Worm (Caenorhabditis elegans) whole organism, mixed stage, embryonic: ENCODE data around the gene fbxc-34.

Source experiments
- bed-3 ChIP-seq: fragments of 200-800 bp; sonication (Bioruptor generic); optimal IDR thresholded peaks from 3 replicates; lab custom pipeline; 2018; ENCODE audit warnings: mild to moderate bottlenecking, missing genetic modification characterization, moderate library complexity, missing compliant biosample characterization
- blmp-1 ChIP-seq: fragments of 150-350 bp; optimal IDR thresholded peaks from 2 replicates; lab custom pipeline; 2014; ENCODE audit warnings: missing biosample characterization, missing genetic modification characterization
- ceh-39 ChIP-seq: fragments of 150-350 bp; optimal IDR thresholded peaks from 2 replicates; lab custom pipeline; 2014; ENCODE audit warnings: missing biosample characterization, missing genetic modification characterization
- ceh-43 ChIP-seq: fragments of 200-800 bp; sonication (Bioruptor generic); optimal IDR thresholded peaks from 2 replicates; lab custom pipeline; 2018; ENCODE audit warnings: mild to moderate bottlenecking, missing genetic modification characterization, moderate library complexity, missing compliant biosample characterization
- ceh-83 ChIP-seq: fragments of 200-800 bp; sonication (Bioruptor generic); optimal IDR thresholded peaks from 2 replicates; lab custom pipeline; 2018; ENCODE audit warnings: mild to moderate bottlenecking, missing genetic modification characterization, missing compliant biosample characterization
- ces-1 ChIP-seq: fragments of 150-350 bp; optimal IDR thresholded peaks from 2 replicates; lab custom pipeline; 2014; ENCODE audit warnings: missing biosample characterization, missing genetic modification reagents, missing genetic modification characterization
- cnd-1 ChIP-seq: fragments of 200-800 bp; sonication (Bioruptor generic); optimal IDR thresholded peaks from 2 replicates; lab custom pipeline; 2018; ENCODE audit warnings: mild to moderate bottlenecking, missing genetic modification characterization, missing compliant biosample characterization
- drap-1 ChIP-seq: fragments of 200-800 bp; sonication (Bioruptor generic); optimal IDR thresholded peaks from 3 replicates; lab custom pipeline; 2018; ENCODE audit warnings: mild to moderate bottlenecking, missing genetic modification characterization, missing compliant biosample characterization
- elt-1 ChIP-seq: sonication (generic microtip); optimal IDR thresholded peaks from 2 replicates; lab custom pipeline; 2017; ENCODE audit warnings: missing genetic modification characterization, mild to moderate bottlenecking, missing compliant biosample characterization, antibody characterized with exemption, moderate library complexity, borderline replicate concordance; ENCODE audit not compliant: insufficient read depth
- elt-3 ChIP-seq: fragments of 150-350 bp; optimal IDR thresholded peaks from 2 replicates; lab custom pipeline; 2014; ENCODE audit warnings: missing biosample characterization, missing genetic modification characterization
- flh-1 ChIP-seq: fragments of 200-800 bp; sonication (Bioruptor generic); optimal IDR thresholded peaks from 2 replicates; lab custom pipeline; 2018; ENCODE audit warnings: mild to moderate bottlenecking, missing genetic modification characterization, moderate library complexity, missing compliant biosample characterization
- ham-2 ChIP-seq: fragments of 200-800 bp; sonication (Bioruptor generic); optimal IDR thresholded peaks from 2 replicates; lab custom pipeline; 2018; ENCODE audit warnings: mild to moderate bottlenecking, missing genetic modification characterization, missing compliant biosample characterization
- lin-13 ChIP-seq: fragments of 150-350 bp; optimal IDR thresholded peaks from 2 replicates; lab custom pipeline; 2014; ENCODE audit warnings: missing biosample characterization, missing genetic modification characterization
- lsy-2 ChIP-seq: fragments of 150-350 bp; optimal IDR thresholded peaks from 2 replicates; lab custom pipeline; 2014; ENCODE audit warnings: missing biosample characterization, missing genetic modification characterization
- mab-5 ChIP-seq: fragments of 150-350 bp; optimal IDR thresholded peaks from 2 replicates; lab custom pipeline; 2014; ENCODE audit warnings: missing biosample characterization, missing genetic modification characterization
- mep-1 ChIP-seq: fragments of 150-350 bp; optimal IDR thresholded peaks from 2 replicates; lab custom pipeline; 2017; ENCODE audit warnings: missing biosample characterization, missing genetic modification reagents, missing genetic modification characterization, inconsistent platforms
- mls-2 ChIP-seq: sonication (generic microtip); optimal IDR thresholded peaks from 2 replicates; lab custom pipeline; 2016; ENCODE audit warnings: mild to moderate bottlenecking, missing genetic modification characterization, moderate library complexity, missing compliant biosample characterization
- nhr-12 ChIP-seq: fragments of 150-350 bp; optimal IDR thresholded peaks from 2 replicates; lab custom pipeline; 2014; ENCODE audit warnings: missing biosample characterization, missing genetic modification characterization
- nhr-2 ChIP-seq: fragments of 150-350 bp; optimal IDR thresholded peaks from 2 replicates; lab custom pipeline; 2014; ENCODE audit warnings: missing biosample characterization, missing genetic modification characterization
- nhr-28 ChIP-seq: fragments of 150-350 bp; optimal IDR thresholded peaks from 2 replicates; lab custom pipeline; 2014; ENCODE audit warnings: missing biosample characterization, missing genetic modification characterization
- nhr-76 ChIP-seq: sonication (generic microtip); optimal IDR thresholded peaks from 2 replicates; lab custom pipeline; 2017; ENCODE audit warnings: missing biosample characterization, missing genetic modification characterization
- pha-4 ChIP-seq: fragments of 150-350 bp; optimal IDR thresholded peaks from 2 replicates; lab custom pipeline; 2018; ENCODE audit warnings: missing biosample characterization, missing genetic modification reagents, missing genetic modification characterization
- sem-2 ChIP-seq: fragments of 200-800 bp; sonication (Bioruptor generic); optimal IDR thresholded peaks from 2 replicates; lab custom pipeline; 2018; ENCODE audit warnings: mild to moderate bottlenecking, missing genetic modification characterization, missing compliant biosample characterization
- snpc-4 ChIP-seq: fragments of 150-350 bp; optimal IDR thresholded peaks from 2 replicates; lab custom pipeline; 2014; ENCODE audit warnings: missing biosample characterization, missing genetic modification characterization
- sptf-1 ChIP-seq: sonication (generic microtip); optimal IDR thresholded peaks from 2 replicates; lab custom pipeline; 2017; ENCODE audit warnings: mild to moderate bottlenecking, missing genetic modification characterization, moderate library complexity, missing compliant biosample characterization
- tbx-8 ChIP-seq: fragments of 200-800 bp; sonication (Bioruptor generic); optimal IDR thresholded peaks from 2 replicates; lab custom pipeline; 2018; ENCODE audit warnings: mild to moderate bottlenecking, missing genetic modification characterization, moderate library complexity, missing compliant biosample characterization
- unc-120 ChIP-seq: sonication (generic microtip); optimal IDR thresholded peaks from 2 replicates; lab custom pipeline; 2017; ENCODE audit warnings: missing genetic modification characterization, missing compliant biosample characterization; ENCODE audit not compliant: poor library complexity, severe bottlenecking
- unc-39 ChIP-seq: fragments of 150-350 bp; optimal IDR thresholded peaks from 2 replicates; lab custom pipeline; 2014; ENCODE audit warnings: missing biosample characterization, missing genetic modification characterization
- unc-62 ChIP-seq: fragments of 150-350 bp; optimal IDR thresholded peaks from 2 replicates; lab custom pipeline; 2014; ENCODE audit warnings: missing biosample characterization, missing genetic modification reagents, missing genetic modification characterization
- zip-8 ChIP-seq: fragments of 150-350 bp; optimal IDR thresholded peaks from 2 replicates; lab custom pipeline; 2014; ENCODE audit warnings: missing biosample characterization, missing genetic modification characterization
- ztf-11 ChIP-seq: fragments of 150-350 bp; optimal IDR thresholded peaks from 2 replicates; lab custom pipeline; 2014; ENCODE audit warnings: missing biosample characterization, missing genetic modification characterization

Gene fbxc-34

ce11 chrII:938549-938948 lies 7.6 kb downstream of the fbxc-34 start, which contains the start of gene R07C3.3:
TSS of gene R07C3.3 (plus strand) at chrII:938849.
- TF ChIP-seq bed-3 (GFP tag; lab: Kevin White, UChicago), result no peak
- no peak for TF ChIP-seq nhr-2 (tag; lab: Kevin White, UChicago)
- no peak for TF ChIP-seq ceh-39 (tag; lab: Kevin White, UChicago)
- TF ChIP-seq nhr-28 (tag; lab: Kevin White, UChicago), result no peak
- TF ChIP-seq mls-2 (tag; lab: Kevin White, UChicago), result no peak
- TF ChIP-seq flh-1, result no peak
- no peak for TF ChIP-seq tbx-8 (GFP tag; lab: Kevin White, UChicago)
- no peak for TF ChIP-seq nhr-76 (tag; lab: Kevin White, UChicago)
- TF ChIP-seq ztf-11 (tag; lab: Kevin White, UChicago), result no peak
- no peak for TF ChIP-seq ceh-43

- TF ChIP-seq cnd-1 (tag; lab: Kevin White, UChicago) (peak; percentile 14), tbx-8 (GFP tag; lab: Kevin White, UChicago) (no peak), ceh-39 (tag; lab: Kevin White, UChicago) (peak; percentile 12), unc-62 (GFP tag; lab: Kevin White, UChicago) (no peak), unc-39 (no peak), lsy-2 (tag; lab: Kevin White, UChicago) (no peak), sptf-1 (tag; lab: Kevin White, UChicago) (peak; percentile 45), blmp-1 (tag; lab: Kevin White, UChicago) (no peak), elt-1 (tag; lab: Kevin White, UChicago) (no peak), nhr-12 (tag; lab: Kevin White, UChicago) (peak; percentile 41), mab-5 (tag; lab: Kevin White, UChicago) (no peak), flh-1 (no peak), snpc-4 (tag; lab: Kevin White, UChicago) (no peak), nhr-2 (tag; lab: Kevin White, UChicago) (peak; percentile 60), ham-2 (GFP tag; lab: Kevin White, UChicago) (no peak), zip-8 (no peak), lin-13 (no peak)
Measured at ce11 chrII:940779-941178, 9.8 kb downstream of the fbxc-34 start, which contains the start of gene fbxc-36. TSS of gene fbxc-36 (plus strand) at chrII:940983.

- TF ChIP-seq mab-5 (tag; lab: Kevin White, UChicago) (no peak), lsy-2 (tag; lab: Kevin White, UChicago) (no peak), bed-3 (GFP tag; lab: Kevin White, UChicago) (no peak), lin-13 (no peak), nhr-12 (tag; lab: Kevin White, UChicago) (no peak), drap-1 (GFP tag; lab: Kevin White, UChicago) (no peak)
- TF ChIP-seq, all 35 proteins: peak for 0
Measured at ce11 chrII:943773-944172, 12.8 kb downstream of the fbxc-34 start, which contains the start of gene clec-43. TSS of gene clec-43 (plus strand) at chrII:944066.

ce11 chrII:948091-948490 lies 17.1 kb downstream of the fbxc-34 start, which contains the start of gene fbxc-32:
TSS of gene fbxc-32 (minus strand) at chrII:948191.
- TF ChIP-seq sem-2 (GFP tag; lab: Kevin White, UChicago), result no peak
- no peak for TF ChIP-seq lin-13
- TF ChIP-seq, all 35 proteins: peak for 0

- no peak for TF ChIP-seq drap-1 (GFP tag; lab: Kevin White, UChicago)
- TF ChIP-seq pha-4, result no peak
- no peak for TF ChIP-seq unc-120 (tag; lab: Kevin White, UChicago)
- no peak for TF ChIP-seq ceh-83 (GFP tag; lab: Kevin White, UChicago)
- TF ChIP-seq ceh-39 (tag; lab: Kevin White, UChicago), result no peak
- TF ChIP-seq ham-2 (GFP tag; lab: Kevin White, UChicago), result no peak
- TF ChIP-seq ces-1 (GFP tag; lab: Kevin White, UChicago), result no peak
- no peak for TF ChIP-seq tbx-8 (GFP tag; lab: Kevin White, UChicago)
- TF ChIP-seq flh-1, result no peak
- TF ChIP-seq mep-1 (tag; lab: Kevin White, UChicago), result no peak
- no peak for TF ChIP-seq elt-3 (tag; lab: Kevin White, UChicago)
- TF ChIP-seq sem-2 (GFP tag; lab: Kevin White, UChicago), result no peak
- no peak for TF ChIP-seq snpc-4 (tag; lab: Kevin White, UChicago)
- TF ChIP-seq sptf-1 (tag; lab: Kevin White, UChicago), result no peak
- TF ChIP-seq bed-3 (GFP tag; lab: Kevin White, UChicago), result no peak
- TF ChIP-seq elt-1 (tag; lab: Kevin White, UChicago), result no peak
- TF ChIP-seq mab-5 (tag; lab: Kevin White, UChicago), result no peak
- TF ChIP-seq, all 35 proteins: peak for 0
Measured at ce11 chrII:950374-950773, 19.4 kb downstream of the fbxc-34 start.
